Fruit fly (Drosophila melanogaster): ENCODE measurements around the gene Kif19A.

Gene Kif19A

DNA sequence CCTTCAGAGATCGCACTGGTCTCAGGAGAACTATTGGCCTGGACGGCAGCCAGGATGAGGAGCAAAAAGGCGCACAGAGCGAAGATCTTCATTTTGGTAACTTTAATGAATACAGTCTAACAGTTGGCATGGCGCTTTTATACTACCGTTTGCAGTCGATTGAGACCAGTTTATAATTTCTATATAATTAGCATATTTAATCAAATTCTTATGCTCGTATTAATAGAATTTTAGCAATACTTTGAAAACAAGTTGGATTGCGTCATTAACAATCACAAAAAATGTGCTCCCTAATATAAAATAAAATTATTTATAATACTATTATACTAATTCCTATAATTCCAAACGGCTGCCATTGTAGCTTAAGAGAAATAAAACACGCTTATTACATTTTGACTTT lies 36.1 kb upstream of the Kif19A start, which contains the start of gene CG44215:
Gene CG44215 (minus strand): TSS at position 101 of the 400 bp plus-strand sequence.
- no peak for TF ChIP-seq Hr83 (GFP tag; optimal IDR thresholded peaks at IDR 0.05; ENCODE audit: poor library complexity, severe bottlenecking)

dm6 chr3R:14153729-14154128 lies 35.5 kb upstream of the Kif19A start, which contains the start of gene Recs1:
Recs1 (minus strand) TSS chr3R:14153829.
- TF ChIP-seq h (GFP tag; optimal IDR thresholded peaks at IDR 0.05): no peak
- no peak for TF ChIP-seq GATAd (GFP tag; optimal IDR thresholded peaks at IDR 0.05)
- TF ChIP-seq dmrt93B (GFP tag; optimal IDR thresholded peaks at IDR 0.05): no peak
- TF ChIP-seq woc (GFP tag; optimal IDR thresholded peaks at IDR 0.05): no peak
- TF ChIP-seq tai (GFP tag; optimal IDR thresholded peaks at IDR 0.05): no peak
- TF ChIP-seq psq (GFP tag; optimal IDR thresholded peaks at IDR 0.05): no peak
- no peak for TF ChIP-seq HLH106 (tag; optimal IDR thresholded peaks at IDR 0.05)
- no peak for TF ChIP-seq brk (GFP tag; optimal IDR thresholded peaks at IDR 0.05)
- no peak for TF ChIP-seq jim (GFP tag; optimal IDR thresholded peaks at IDR 0.05)
- TF ChIP-seq dsf (GFP tag; optimal IDR thresholded peaks at IDR 0.05; ENCODE audit: borderline replicate concordance): no peak
- TF ChIP-seq CG9705 (GFP tag; optimal IDR thresholded peaks at IDR 0.05): no peak
- TF ChIP-seq fru (GFP tag; optimal IDR thresholded peaks at IDR 0.05): no peak
- TF ChIP-seq Dfd (GFP tag; optimal IDR thresholded peaks at IDR 0.05): no peak
- TF ChIP-seq Jra (GFP tag; optimal IDR thresholded peaks at IDR 0.05): no peak

- TF ChIP-seq CG32264 (GFP tag; optimal IDR thresholded peaks at IDR 0.05) (no peak), Myc (optimal IDR thresholded peaks at IDR 0.05) (no peak), Dif (GFP tag; optimal IDR thresholded peaks at IDR 0.05; ENCODE audit: partially characterized antibody) (no peak)
Observed at dm6 chr3R:14152550-14152949, 34.3 kb upstream of the Kif19A start, which contains the start of gene CG42500. CG42500 (minus strand) TSS chr3R:14152650.

DNA sequence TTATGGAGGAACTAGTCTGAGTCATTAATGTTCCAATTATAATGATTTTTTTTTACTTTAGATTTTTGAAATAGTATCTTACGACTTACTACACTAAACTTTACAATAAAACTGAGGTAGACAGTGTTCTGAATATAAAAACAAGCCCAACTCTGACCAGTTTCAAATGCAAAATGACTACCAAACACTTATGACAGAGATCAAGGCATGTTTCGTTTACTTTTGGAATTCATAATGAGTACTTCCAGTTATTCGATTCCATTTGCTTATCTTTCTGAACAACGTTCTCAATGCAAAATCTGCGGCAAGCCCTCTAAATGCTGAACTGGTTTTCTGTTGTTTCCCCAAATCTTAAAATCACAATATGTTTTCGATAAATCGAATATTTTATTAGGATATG lies 33.6 kb upstream of the Kif19A start, which contains the start of gene CG14355:
Gene CG14355 (minus strand): TSS at position 101 of the 400 bp plus-strand sequence.
- TF ChIP-seq woc (GFP tag; optimal IDR thresholded peaks at IDR 0.05) (no peak), fru (GFP tag; optimal IDR thresholded peaks at IDR 0.05) (no peak), CG32264 (GFP tag; optimal IDR thresholded peaks at IDR 0.05) (no peak), Vsx2 (GFP tag; optimal IDR thresholded peaks at IDR 0.05; ENCODE audit: partially characterized antibody) (no peak), HLH106 (tag; optimal IDR thresholded peaks at IDR 0.05) (no peak)

DNA sequence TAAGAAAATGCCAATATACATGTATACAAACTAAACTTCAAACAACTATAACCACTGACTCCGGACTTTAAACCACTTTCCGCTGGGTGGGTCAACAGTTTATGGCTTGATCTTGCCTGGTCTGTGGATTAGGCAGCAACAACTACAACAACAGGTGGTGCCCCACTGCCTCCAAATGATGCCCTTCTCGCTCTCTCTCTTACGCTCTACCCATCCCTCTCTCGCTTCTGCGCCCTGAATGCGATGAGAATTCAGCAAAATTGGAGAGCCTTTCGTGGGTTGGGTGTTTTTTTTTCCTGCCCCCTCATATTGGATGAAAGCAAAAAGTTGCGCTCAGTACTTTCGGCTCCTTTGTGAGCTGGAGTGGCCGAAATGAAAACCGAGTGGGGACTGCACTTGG lies 22.7 kb upstream of the Kif19A start:
- TF ChIP-seq Hr78 (GFP tag; optimal IDR thresholded peaks at IDR 0.05) (no peak), Dif (GFP tag; optimal IDR thresholded peaks at IDR 0.05; ENCODE audit: partially characterized antibody) (peak; percentile 26), dsf (GFP tag; optimal IDR thresholded peaks at IDR 0.05; ENCODE audit: borderline replicate concordance) (no peak)

- TF ChIP-seq Hr78 (GFP tag; optimal IDR thresholded peaks at IDR 0.05) (no peak), Vsx2 (GFP tag; optimal IDR thresholded peaks at IDR 0.05; ENCODE audit: partially characterized antibody) (no peak), ey (GFP tag; optimal IDR thresholded peaks at IDR 0.05) (no peak), sage (GFP tag; optimal IDR thresholded peaks at IDR 0.05) (no peak)
Observed at dm6 chr3R:14131972-14132371, 13.7 kb upstream of the Kif19A start, which contains the start of gene CG14356. CG14356 (minus strand) TSS chr3R:14132072.

DNA sequence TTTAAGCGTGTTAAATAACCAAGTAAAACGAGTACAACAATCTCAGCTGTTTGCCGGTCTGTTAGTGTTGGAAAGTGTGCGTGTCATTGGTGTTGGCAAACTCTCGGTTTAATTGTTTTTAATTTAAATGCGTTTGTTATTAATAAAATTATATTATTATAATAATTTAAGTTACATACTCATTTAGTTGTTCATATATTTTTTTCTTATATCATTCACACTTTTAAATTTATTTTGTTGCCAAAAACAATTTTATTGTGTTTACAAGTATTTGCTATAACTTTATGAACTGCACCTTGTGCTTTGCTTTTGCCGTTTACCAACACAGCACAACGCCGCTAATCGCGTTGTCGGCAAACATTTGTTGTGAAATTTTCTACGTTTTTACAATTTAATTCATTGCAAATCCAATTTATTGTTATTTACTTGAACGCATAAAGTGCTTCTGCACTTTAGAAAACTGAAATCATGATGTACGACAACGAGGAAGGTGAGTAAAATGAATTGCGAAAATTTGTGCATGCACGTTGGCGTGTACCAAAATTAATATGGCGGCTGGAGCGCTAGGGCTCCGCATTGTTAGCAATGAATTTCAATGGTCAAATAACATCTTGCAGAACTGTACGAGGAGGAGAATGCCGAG lies 7.3 kb upstream of the Kif19A start, which contains the start of the genes 140up and Polr2B:
Gene 140up (minus strand): TSS at position 70 of the 643 bp plus-strand sequence.
Gene Polr2B (plus strand): TSS at position 313 of the 643 bp plus-strand sequence.
- TF ChIP-seq OdsH (GFP tag; optimal IDR thresholded peaks at IDR 0.05) (peak; percentile 93), usp (GFP tag; optimal IDR thresholded peaks at IDR 0.05) (no peak), dl (GFP tag; optimal IDR thresholded peaks at IDR 0.05; ENCODE audit: insufficient read depth in 1 of 2, partially characterized antibody in 2 of 2) (no peak), foxo (GFP tag; optimal IDR thresholded peaks at IDR 0.05) (peak in 1 of 2 experiments; percentile 95), Rel (GFP tag; optimal IDR thresholded peaks at IDR 0.05) (peak; percentile 25), Rel (tag; optimal IDR thresholded peaks at IDR 0.05) (peak; percentile 66), Sp1 (GFP tag; optimal IDR thresholded peaks at IDR 0.05) (peak; percentile 91), CG9705 (GFP tag; optimal IDR thresholded peaks at IDR 0.05) (peak; percentile 89), N (GFP tag; optimal IDR thresholded peaks at IDR 0.05) (no peak), pan (optimal IDR thresholded peaks at IDR 0.05) (no peak), Jra (GFP tag; optimal IDR thresholded peaks at IDR 0.05) (peak; percentile 86), HLH106 (tag; optimal IDR thresholded peaks at IDR 0.05) (peak; percentile 96), dsf (GFP tag; optimal IDR thresholded peaks at IDR 0.05; ENCODE audit: borderline replicate concordance) (peak; percentile 86), rgr (GFP tag; optimal IDR thresholded peaks at IDR 0.05) (peak; percentile 95), h (GFP tag; optimal IDR thresholded peaks at IDR 0.05) (peak; percentile 88), woc (GFP tag; optimal IDR thresholded peaks at IDR 0.05) (peak; percentile 66), Hr83 (GFP tag; optimal IDR thresholded peaks at IDR 0.05; ENCODE audit: poor library complexity, severe bottlenecking) (peak; percentile 55), Dfd (GFP tag; optimal IDR thresholded peaks at IDR 0.05) (no peak), Abd-B (GFP tag; optimal IDR thresholded peaks at IDR 0.05) (no peak), GATAd (GFP tag; optimal IDR thresholded peaks at IDR 0.05) (peak; percentile 64), lola (GFP tag; optimal IDR thresholded peaks at IDR 0.05) (no peak), psq (GFP tag; optimal IDR thresholded peaks at IDR 0.05) (peak; percentile 93), br (GFP tag; optimal IDR thresholded peaks at IDR 0.05) (peak; percentile 77), Vsx2 (GFP tag; optimal IDR thresholded peaks at IDR 0.05; ENCODE audit: partially characterized antibody) (no peak), ey (GFP tag; optimal IDR thresholded peaks at IDR 0.05) (peak; percentile 77), CG32264 (GFP tag; optimal IDR thresholded peaks at IDR 0.05) (peak; percentile 5)

All from whole organism, wandering third instar larva.